Worm (Caenorhabditis elegans) whole organism, L4 larva: ENCODE data around the gene cyp-33C4.

ENCODE experiments used
- F10B5.3 ChIP-seq: sonication (generic microtip); optimal IDR thresholded peaks from 2 replicates; lab custom pipeline; 2016; ENCODE audit warnings: mild to moderate bottlenecking, missing genetic modification characterization, missing compliant biosample characterization
- F26F4.8 ChIP-seq: fragments of 200-800 bp; sonication (Bioruptor generic); conservative IDR thresholded peaks from 2 replicates; pipeline ENCODE4 v1.3.6; 2022; ENCODE audit warnings: missing genetic modification characterization, missing compliant biosample characterization
- R02D3.7 ChIP-seq: fragments of 150-350 bp; sonication (generic microtip); optimal IDR thresholded peaks from 3 replicates; lab custom pipeline; 2014; ENCODE audit warnings: missing biosample characterization, missing genetic modification characterization
- T20F7.1 ChIP-seq: fragments of 200-800 bp; sonication (Bioruptor generic); optimal IDR thresholded peaks from 2 replicates; lab custom pipeline; 2018; ENCODE audit warnings: mild to moderate bottlenecking, missing genetic modification characterization, missing compliant biosample characterization
- Y105C5A.15 ChIP-seq: fragments of 200-800 bp; sonication (Bioruptor generic); IDR thresholded peaks from 2 replicates; pipeline ENCODE4 v1.3.6; 2022; ENCODE audit warnings: missing genetic modification characterization, missing compliant biosample characterization
- Y5F2A.4 ChIP-seq: fragments of 200-800 bp; sonication (Bioruptor generic); optimal IDR thresholded peaks from 2 replicates; lab custom pipeline; 2018; ENCODE audit warnings: mild to moderate bottlenecking, missing genetic modification characterization, missing compliant biosample characterization
- Y75B8A.6 ChIP-seq: fragments of 200-800 bp; sonication (Bioruptor generic); IDR thresholded peaks from 2 replicates; pipeline ENCODE4 v1.3.6; 2022; ENCODE audit warnings: missing genetic modification reagents, missing genetic modification characterization, missing compliant biosample characterization
- ZK337.2 ChIP-seq: fragments of 200-800 bp; sonication (Bioruptor generic); IDR thresholded peaks from 2 replicates; pipeline ENCODE4 v1.3.6; 2022; ENCODE audit warnings: missing genetic modification reagents, missing genetic modification characterization, missing compliant biosample characterization
- ZK546.5 ChIP-seq, 2 experiments: sonication (generic microtip); optimal IDR thresholded peaks; 2 replicates each; lab custom pipeline; 2017; ENCODE audit warnings: missing biosample characterization in 2 of 2, missing genetic modification characterization in 2 of 2
- ceh-28 ChIP-seq: fragments of 150-350 bp; optimal IDR thresholded peaks from 2 replicates; lab custom pipeline; 2014; ENCODE audit warnings: missing biosample characterization, missing genetic modification reagents, missing genetic modification characterization
- ces-1 ChIP-seq: fragments of 150-350 bp; sonication (generic microtip); optimal IDR thresholded peaks from 4 replicates; lab custom pipeline; 2014; ENCODE audit warnings: missing biosample characterization, missing genetic modification reagents, missing genetic modification characterization
- daf-12 ChIP-seq: fragments of 150-350 bp; optimal IDR thresholded peaks from 2 replicates; lab custom pipeline; 2014; ENCODE audit warnings: missing biosample characterization, missing genetic modification reagents, missing genetic modification characterization
- daf-16 ChIP-seq, 3 experiments: sonication (generic microtip); optimal IDR thresholded peaks; 2 replicates each; lab custom pipeline; 2016 to 2017; ENCODE audit warnings: missing genetic modification characterization in 3 of 3, missing genetic modification reagents in 3 of 3, mild to moderate bottlenecking in 2 of 3, missing compliant biosample characterization in 2 of 3, missing biosample characterization in 1 of 3, moderate library complexity in 1 of 3
- dmd-6 ChIP-seq: fragments of 200-800 bp; sonication (Bioruptor generic); IDR thresholded peaks from 2 replicates; pipeline ENCODE4 v1.3.6; 2022; ENCODE audit warnings: missing genetic modification reagents, missing genetic modification characterization, missing compliant biosample characterization
- dmd-8 ChIP-seq: fragments of 200-800 bp; sonication (Bioruptor generic); IDR thresholded peaks from 2 replicates; pipeline ENCODE4 v1.3.6; 2022; ENCODE audit warnings: missing genetic modification characterization, missing compliant biosample characterization
- duxl-1 ChIP-seq: sonication (generic microtip); optimal IDR thresholded peaks from 2 replicates; lab custom pipeline; 2016; ENCODE audit warnings: mild to moderate bottlenecking, missing genetic modification characterization, moderate library complexity, missing compliant biosample characterization; ENCODE audit not compliant: poor library complexity
- dve-1 ChIP-seq: sonication (generic microtip); optimal IDR thresholded peaks from 2 replicates; lab custom pipeline; 2017; ENCODE audit warnings: antibody characterized with exemption, mild to moderate bottlenecking, missing genetic modification characterization, missing compliant biosample characterization; ENCODE audit not compliant: insufficient read depth
- fos-1 ChIP-seq: fragments of 150-350 bp; optimal IDR thresholded peaks from 2 replicates; lab custom pipeline; 2014; ENCODE audit warnings: missing biosample characterization, missing genetic modification characterization
- gei-8 ChIP-seq: fragments of 200-800 bp; sonication (Bioruptor generic); optimal IDR thresholded peaks from 2 replicates; lab custom pipeline; 2018; ENCODE audit warnings: mild to moderate bottlenecking, missing genetic modification characterization, missing compliant biosample characterization
- hlh-11 ChIP-seq: fragments of 200-800 bp; sonication (Bioruptor generic); optimal IDR thresholded peaks from 2 replicates; lab custom pipeline; 2018; ENCODE audit warnings: mild to moderate bottlenecking, missing genetic modification characterization, missing compliant biosample characterization
- hmg-1.1 ChIP-seq: fragments of 200-800 bp; sonication (Bioruptor generic); IDR thresholded peaks from 2 replicates; pipeline ENCODE4 v1.3.6; 2022; ENCODE audit warnings: missing genetic modification reagents, missing genetic modification characterization, missing compliant biosample characterization
- lim-7 ChIP-seq: fragments of 200-800 bp; sonication (Bioruptor generic); IDR thresholded peaks from 2 replicates; pipeline ENCODE4 v1.3.6; 2022; ENCODE audit warnings: missing genetic modification characterization, missing compliant biosample characterization
- lin-1 ChIP-seq: fragments of 200-800 bp; sonication (Bioruptor generic); IDR thresholded peaks from 2 replicates; pipeline ENCODE4 v1.3.6; 2022; ENCODE audit warnings: missing genetic modification reagents, missing genetic modification characterization, missing compliant biosample characterization
- lin-15B ChIP-seq: fragments of 150-350 bp; sonication (generic microtip); optimal IDR thresholded peaks from 3 replicates; lab custom pipeline; 2014; ENCODE audit warnings: missing biosample characterization, missing genetic modification characterization
- lin-38 ChIP-seq: fragments of 200-800 bp; sonication (Bioruptor generic); IDR thresholded peaks from 2 replicates; pipeline ENCODE4 v1.3.6; 2022; ENCODE audit warnings: missing genetic modification reagents, missing genetic modification characterization, missing compliant biosample characterization
- lin-39 ChIP-seq: fragments of 150-350 bp; optimal IDR thresholded peaks from 2 replicates; lab custom pipeline; 2014; ENCODE audit warnings: missing biosample characterization, missing genetic modification reagents, missing genetic modification characterization
- lir-3 ChIP-seq: sonication (generic microtip); optimal IDR thresholded peaks from 2 replicates; lab custom pipeline; 2016; ENCODE audit warnings: mild to moderate bottlenecking, missing genetic modification characterization, missing compliant biosample characterization
- lsy-2 ChIP-seq, 2 experiments: fragments of 150-350 bp in 1 of 2; sonication (generic microtip) in 1 of 2; optimal IDR thresholded peaks; 2 replicates each; lab custom pipeline; 2014 to 2017; ENCODE audit warnings: missing biosample characterization in 2 of 2, missing genetic modification characterization in 2 of 2
- madf-9 ChIP-seq: fragments of 200-800 bp; sonication (Bioruptor generic); conservative IDR thresholded peaks from 2 replicates; pipeline ENCODE4 v1.3.6; 2022; ENCODE audit warnings: missing genetic modification reagents, missing genetic modification characterization, missing compliant biosample characterization
- mdl-1 ChIP-seq, 2 experiments: fragments of 150-350 bp in 1 of 2; sonication (generic microtip) in 1 of 2; optimal IDR thresholded peaks; 2 replicates each; lab custom pipeline; 2014 to 2017; ENCODE audit warnings: missing biosample characterization in 2 of 2, missing genetic modification characterization in 2 of 2
- mdt-29 ChIP-seq: fragments of 200-800 bp; sonication (Bioruptor generic); IDR thresholded peaks from 2 replicates; pipeline ENCODE4 v1.3.6; 2022; ENCODE audit warnings: missing genetic modification reagents, missing genetic modification characterization, missing compliant biosample characterization
- mes-2 ChIP-seq: sonication (generic microtip); optimal IDR thresholded peaks from 2 replicates; lab custom pipeline; 2016; ENCODE audit warnings: missing genotype, mild to moderate bottlenecking, missing genetic modification characterization, missing compliant biosample characterization; ENCODE audit not compliant: poor library complexity, severe bottlenecking
- nhr-111 ChIP-seq: fragments of 200-800 bp; sonication (Bioruptor generic); optimal IDR thresholded peaks from 2 replicates; lab custom pipeline; 2018; ENCODE audit warnings: mild to moderate bottlenecking, missing genetic modification characterization, missing compliant biosample characterization
- nhr-237 ChIP-seq: sonication (generic microtip); optimal IDR thresholded peaks from 2 replicates; lab custom pipeline; 2017; ENCODE audit warnings: missing biosample characterization, missing genetic modification characterization
- nhr-28 ChIP-seq: fragments of 150-350 bp; optimal IDR thresholded peaks from 2 replicates; lab custom pipeline; 2014; ENCODE audit warnings: missing biosample characterization, missing genetic modification characterization
- nhr-41 ChIP-seq: fragments of 200-800 bp; sonication (Bioruptor generic); IDR thresholded peaks from 2 replicates; pipeline ENCODE4 v1.3.6; 2022; ENCODE audit warnings: missing genetic modification reagents, missing genetic modification characterization, missing compliant biosample characterization
- nhr-42 ChIP-seq: fragments of 200-800 bp; sonication (Bioruptor generic); IDR thresholded peaks from 2 replicates; pipeline ENCODE4 v1.3.6; 2022; ENCODE audit warnings: missing genetic modification characterization, missing compliant biosample characterization
- pha-4 ChIP-seq, 2 experiments: fragments of 150-350 bp in 1 of 2; fragments of 200-800 bp in 1 of 2; sonication (Bioruptor generic) in 1 of 2; IDR thresholded peaks in 1 of 2; optimal IDR thresholded peaks in 1 of 2; 2 replicates each; pipeline versions ENCODE4 v1.3.6 to Lab custom; 2014 to 2022; ENCODE audit warnings: missing genetic modification characterization in 2 of 2, missing genetic modification reagents in 2 of 2, missing biosample characterization in 1 of 2, missing compliant biosample characterization in 1 of 2
- php-3 ChIP-seq: fragments of 200-800 bp; sonication (Bioruptor generic); IDR thresholded peaks from 2 replicates; pipeline ENCODE4 v1.3.6; 2022; ENCODE audit warnings: missing genetic modification reagents, missing genetic modification characterization, missing compliant biosample characterization
- rbr-2 ChIP-seq: sonication (generic microtip); optimal IDR thresholded peaks from 2 replicates; lab custom pipeline; 2016; ENCODE audit warnings: missing genotype, missing genetic modification characterization, missing compliant biosample characterization
- saeg-2 ChIP-seq: fragments of 200-800 bp; sonication (Bioruptor generic); IDR thresholded peaks from 2 replicates; pipeline ENCODE4 v1.3.6; 2022; ENCODE audit warnings: missing genetic modification reagents, missing genetic modification characterization, missing compliant biosample characterization
- skn-1 ChIP-seq: fragments of 150-350 bp; optimal IDR thresholded peaks from 2 replicates; lab custom pipeline; 2014; ENCODE audit warnings: missing biosample characterization, missing genetic modification characterization
- tag-97 ChIP-seq: fragments of 200-800 bp; sonication (Bioruptor generic); IDR thresholded peaks from 2 replicates; pipeline ENCODE4 v1.3.6; 2022; ENCODE audit warnings: missing genetic modification characterization, missing compliant biosample characterization
- tra-1 ChIP-seq: fragments of 200-800 bp; sonication (Bioruptor generic); IDR thresholded peaks from 2 replicates; pipeline ENCODE4 v1.3.6; 2022; ENCODE audit warnings: missing genetic modification reagents, missing genetic modification characterization, missing compliant biosample characterization
- unc-39 ChIP-seq: sonication (generic microtip); optimal IDR thresholded peaks from 2 replicates; lab custom pipeline; 2017; ENCODE audit warnings: missing biosample characterization, missing genetic modification characterization
- zfp-2 ChIP-seq: sonication (generic microtip); optimal IDR thresholded peaks from 2 replicates; lab custom pipeline; 2016; ENCODE audit warnings: mild to moderate bottlenecking, missing genetic modification characterization, missing compliant biosample characterization
- zfp-3 ChIP-seq: fragments of 200-800 bp; sonication (Bioruptor generic); conservative IDR thresholded peaks from 2 replicates; pipeline ENCODE4 v1.3.6; 2022; ENCODE audit warnings: missing genetic modification reagents, missing genetic modification characterization, missing compliant biosample characterization
- ztf-7 ChIP-seq: fragments of 150-350 bp; optimal IDR thresholded peaks from 2 replicates; lab custom pipeline; 2014; ENCODE audit warnings: missing biosample characterization, missing genetic modification characterization

The cyp-33C4 gene

ce11 chrV:2255191-2255590, 19.3 kb downstream of the cyp-33C4 start, which contains the start of gene F41B5.1:
Gene F41B5.1 (plus strand): TSS chrV:2255533.
- TF ChIP-seq lin-38 (GFP tag; lab: Robert Waterston, UW): peak; percentile 73
- TF ChIP-seq, all 104 proteins: peak for 1; not testable (repeated sequence) for 103

- no peak for TF ChIP-seq T20F7.1 (GFP tag; lab: Kevin White, UChicago)
- no peak for TF ChIP-seq lin-15B (tag; lab: Kevin White, UChicago)
- TF ChIP-seq unc-39: no peak
- no peak for TF ChIP-seq fos-1 (tag; lab: Kevin White, UChicago)
- TF ChIP-seq rbr-2 (tag; lab: Kevin White, UChicago): no peak
- TF ChIP-seq mes-2 (tag; lab: Kevin White, UChicago): peak; percentile 10
- no peak for TF ChIP-seq skn-1 (tag; lab: Kevin White, UChicago)
- no peak for TF ChIP-seq madf-9 (GFP tag; lab: Robert Waterston, UW)
- no peak for TF ChIP-seq tag-97 (GFP tag; lab: Robert Waterston, UW)
- TF ChIP-seq saeg-2 (GFP tag; lab: Robert Waterston, UW): no peak
- TF ChIP-seq Y5F2A.4 (GFP tag; lab: Kevin White, UChicago): no peak
- TF ChIP-seq F26F4.8 (GFP tag; lab: Robert Waterston, UW): no peak
- TF ChIP-seq Y105C5A.15 (GFP tag; lab: Robert Waterston, UW): no peak
- TF ChIP-seq ZK337.2 (GFP tag; lab: Robert Waterston, UW): no peak
- TF ChIP-seq F10B5.3 (tag; lab: Kevin White, UChicago): no peak
- TF ChIP-seq ZK546.5 (tag; optimal IDR thresholded peaks at IDR 0.05; lab: Kevin White, UChicago): no peak
- TF ChIP-seq tra-1 (GFP tag; lab: Robert Waterston, UW): no peak
- no peak for TF ChIP-seq lir-3
- no peak for TF ChIP-seq mdl-1 (tag; optimal IDR thresholded peaks at IDR 0.05; lab: Kevin White, UChicago)
- TF ChIP-seq lin-39: no peak
- no peak for TF ChIP-seq ces-1
- no peak for TF ChIP-seq pha-4 (GFP tag; IDR thresholded peaks at IDR 0.05; lab: Robert Waterston, UW)
- TF ChIP-seq pha-4 (tag; optimal IDR thresholded peaks at IDR 0.05; lab: Kevin White, UChicago): no peak
- no peak for TF ChIP-seq duxl-1 (tag; lab: Kevin White, UChicago)
- no peak for TF ChIP-seq lin-1 (GFP tag; lab: Robert Waterston, UW)
- TF ChIP-seq ztf-7 (tag; lab: Kevin White, UChicago): no peak
- TF ChIP-seq nhr-111: no peak
- no peak for TF ChIP-seq hmg-1.1
- no peak for TF ChIP-seq nhr-237
- no peak for TF ChIP-seq mdt-29 (GFP tag; lab: Robert Waterston, UW)
- no peak for TF ChIP-seq zfp-3 (GFP tag; lab: Robert Waterston, UW)
- TF ChIP-seq gei-8 (GFP tag; lab: Kevin White, UChicago): no peak
- peak; percentile 53 for TF ChIP-seq dve-1 (tag; lab: Kevin White, UChicago)
- TF ChIP-seq daf-16 (GFP tag; optimal IDR thresholded peaks at IDR 0.05; lab: Kevin White, UChicago): no peak
- TF ChIP-seq daf-16 (tag; optimal IDR thresholded peaks at IDR 0.05; lab: Kevin White, UChicago): peak; percentile 66
- TF ChIP-seq Y75B8A.6 (GFP tag; lab: Robert Waterston, UW): no peak
- TF ChIP-seq lin-38 (GFP tag; lab: Robert Waterston, UW): no peak
- no peak for TF ChIP-seq daf-12 (tag; lab: Kevin White, UChicago)
- no peak for TF ChIP-seq php-3
- TF ChIP-seq R02D3.7 (tag; lab: Kevin White, UChicago): no peak
- TF ChIP-seq lim-7: no peak
- TF ChIP-seq nhr-42 (GFP tag; lab: Robert Waterston, UW): no peak
- no peak for TF ChIP-seq zfp-2
- peak; percentile 18; the same call in 1 of the 2 replicates for TF ChIP-seq dmd-6 (GFP tag; lab: Robert Waterston, UW)
- TF ChIP-seq lsy-2 (tag; optimal IDR thresholded peaks at IDR 0.05; lab: Kevin White, UChicago): no peak
- peak; percentile 25 for TF ChIP-seq nhr-28 (tag; lab: Kevin White, UChicago)
- no peak for TF ChIP-seq dmd-8 (GFP tag; lab: Robert Waterston, UW)
- no peak for TF ChIP-seq nhr-41 (GFP tag; lab: Robert Waterston, UW)
- no peak for TF ChIP-seq ceh-28 (tag; lab: Kevin White, UChicago)
- TF ChIP-seq hlh-11 (tag; lab: Kevin White, UChicago): peak; percentile 14
Observed at ce11 chrV:2259750-2260149, 23.8 kb downstream of the cyp-33C4 start, which contains the start of gene nhr-182. Gene nhr-182 (minus strand): TSS chrV:2259927.
